Worm (Caenorhabditis elegans): Measurements from ENCODE around the gene C02H6.1.

Gene C02H6.1

ce11 chrV:7434805-7435363, 45.2 kb upstream of the C02H6.1 start (continued):
- TF ChIP-seq cey-2 (tag; optimal IDR thresholded peaks at IDR 0.05; ENCODE audit: borderline replicate concordance, insufficient read depth) (no peak), mep-1 (tag; optimal IDR thresholded peaks at IDR 0.05) (peak; percentile 35), hlh-11 (tag; optimal IDR thresholded peaks at IDR 0.05) (peak; percentile 79), fkh-10 (GFP tag; optimal IDR thresholded peaks at IDR 0.05) (no peak), F10B5.3 (tag; optimal IDR thresholded peaks at IDR 0.05) (no peak), zag-1 (tag; optimal IDR thresholded peaks at IDR 0.05) (no peak), hif-1 (tag; optimal IDR thresholded peaks at IDR 0.05) (peak in 1 of 2 experiments; percentile 10), hlh-30 (tag; optimal IDR thresholded peaks at IDR 0.05; ENCODE audit: insufficient read depth) (peak; percentile 87), nhr-42 (GFP tag; IDR thresholded peaks at IDR 0.05) (no peak), ceh-62 (tag; optimal IDR thresholded peaks at IDR 0.05) (no peak), nhr-25 (tag; optimal IDR thresholded peaks at IDR 0.05; ENCODE audit: borderline replicate concordance, insufficient read depth) (no peak), mes-2 (tag; optimal IDR thresholded peaks at IDR 0.05; ENCODE audit: poor library complexity, severe bottlenecking) (peak; percentile 38), zfp-3 (GFP tag; conservative IDR thresholded peaks at IDR 0.05) (0 out of 2 replicates have a peak, but pooled peaks have one; percentile 28), ceh-20 (GFP tag; IDR thresholded peaks at IDR 0.05) (peak; percentile 50; the same call in 1 of the 2 replicates), unc-62 (GFP tag; optimal IDR thresholded peaks at IDR 0.05 in 1 of 2) (peak in 1 of 2 experiments; percentile 78), unc-62 (tag; optimal IDR thresholded peaks at IDR 0.05) (no peak), dve-1 (tag; optimal IDR thresholded peaks at IDR 0.05; ENCODE audit: insufficient read depth) (peak; percentile 64), mxl-2 (GFP tag; conservative IDR thresholded peaks at IDR 0.05) (peak; percentile 39; the same call in 1 of the 2 replicates), lsy-2 (tag; optimal IDR thresholded peaks at IDR 0.05) (peak in 1 of 2 experiments; percentile 68), lin-15B (tag; optimal IDR thresholded peaks at IDR 0.05) (no peak), pha-4 (GFP tag; IDR thresholded peaks at IDR 0.05) (no peak), pha-4 (tag; optimal IDR thresholded peaks at IDR 0.05) (peak; percentile 2), mdl-1 (tag; optimal IDR thresholded peaks at IDR 0.05) (peak in 1 of 2 experiments; percentile 89)

- TF ChIP-seq F37D6.2 (tag; optimal IDR thresholded peaks at IDR 0.05) (no peak), pqm-1 (tag; optimal IDR thresholded peaks at IDR 0.05) (no peak), ces-1 (GFP tag; optimal IDR thresholded peaks at IDR 0.05) (no peak), nhr-77 (tag; optimal IDR thresholded peaks at IDR 0.05) (no peak), nhr-10 (tag; optimal IDR thresholded peaks at IDR 0.05) (no peak), nhr-6 (tag; optimal IDR thresholded peaks at IDR 0.05) (no peak), snpc-1.2 (GFP tag; IDR thresholded peaks at IDR 0.05) (no peak; the same call in 1 of the 2 replicates), unc-62 (GFP tag; optimal IDR thresholded peaks at IDR 0.05 in 1 of 2) (peak in 1 of 2 experiments; percentile 74), unc-62 (tag; optimal IDR thresholded peaks at IDR 0.05) (no peak), egl-27 (tag; optimal IDR thresholded peaks at IDR 0.05) (no peak), jun-1 (tag; optimal IDR thresholded peaks at IDR 0.05) (no peak), cey-2 (tag; optimal IDR thresholded peaks at IDR 0.05; ENCODE audit: borderline replicate concordance, insufficient read depth) (no peak), lin-38 (GFP tag; IDR thresholded peaks at IDR 0.05) (peak; percentile 47), nhr-76 (tag; optimal IDR thresholded peaks at IDR 0.05) (no peak), mdl-1 (tag; optimal IDR thresholded peaks at IDR 0.05) (no peak), lim-7 (GFP tag; IDR thresholded peaks at IDR 0.05) (0 out of 2 replicates have a peak, but pooled peaks have one; percentile 42), F49E8.2 (tag; optimal IDR thresholded peaks at IDR 0.05; ENCODE audit: borderline replicate concordance) (no peak), egl-43 (GFP tag; IDR thresholded peaks at IDR 0.05) (peak; percentile 14; the same call in 1 of the 2 replicates), lsy-2 (tag; optimal IDR thresholded peaks at IDR 0.05) (peak in 1 of 2 experiments; percentile 7), lin-29 (GFP tag; IDR thresholded peaks at IDR 0.05) (no peak), ztf-11 (tag; optimal IDR thresholded peaks at IDR 0.05) (no peak), vab-7 (GFP tag; IDR thresholded peaks at IDR 0.05) (no peak), nhr-41 (GFP tag; IDR thresholded peaks at IDR 0.05) (no peak; the same call in none of the 2 replicates), zfp-3 (GFP tag; conservative IDR thresholded peaks at IDR 0.05) (peak; percentile 90), zip-11 (GFP tag; IDR thresholded peaks at IDR 0.05) (no peak), spr-3 (GFP tag; optimal IDR thresholded peaks at IDR 0.05) (peak; percentile 39), ceh-20 (GFP tag; IDR thresholded peaks at IDR 0.05) (no peak), set-16 (GFP tag; IDR thresholded peaks at IDR 0.05) (no peak), spr-1 (tag; optimal IDR thresholded peaks at IDR 0.05) (peak; percentile 40), F26F4.8 (GFP tag; conservative IDR thresholded peaks at IDR 0.05) (no peak)
Measured at ce11 chrV:7432441-7433146, 42.9 kb upstream of the C02H6.1 start.

All from whole organism, L4 larva.